In genomic region chr3L:22886939-22887338, dm6 we compare ENCODE assay signal across 5 fruit fly cellular contexts.
A peak's percentile ranks its signal among the peaks of the same experiment; 100 is the strongest.
TF ChIP-seq lines count a peak whose summit lies in the region.

No protein-coding gene starts in this region.

- TF ChIP-seq CTCF in whole organism, embryonic (GFP tag; optimal IDR thresholded peaks at IDR 0.05; lab: Kevin White, UChicago) = no peak

TF ChIP-seq in whole organism, adult, 20 proteins besides CTCF, POLR2A, EP300 and RAD21:
- TF ChIP-seq Clk (GFP tag; optimal IDR thresholded peaks at IDR 0.05; lab: Kevin White, UChicago) (no peak), CG7101 (tag; optimal IDR thresholded peaks at IDR 0.05; lab: Kevin White, UChicago) (no peak), CG1620 (GFP tag; optimal IDR thresholded peaks at IDR 0.05; lab: Kevin White, UChicago) (no peak), bab1 (GFP tag; optimal IDR thresholded peaks at IDR 0.05; lab: Kevin White, UChicago) (no peak), kay (GFP tag; lab: Kevin White, UChicago; ENCODE audit: borderline replicate concordance) (no peak), CG7045 (GFP tag; optimal IDR thresholded peaks at IDR 0.05; lab: Kevin White, UChicago) (no peak), pad (GFP tag; optimal IDR thresholded peaks at IDR 0.05; lab: Kevin White, UChicago) (no peak), toe (GFP tag; optimal IDR thresholded peaks at IDR 0.05; lab: Kevin White, UChicago) (no peak), cic (GFP tag; optimal IDR thresholded peaks at IDR 0.05; lab: Kevin White, UChicago) (peak; percentile 70), Mnt (GFP tag; optimal IDR thresholded peaks at IDR 0.05; lab: Kevin White, UChicago) (peak; percentile 15), CG5204 (GFP tag; optimal IDR thresholded peaks at IDR 0.05; lab: Kevin White, UChicago) (no peak), Crg-1 (GFP tag; optimal IDR thresholded peaks at IDR 0.05; lab: Kevin White, UChicago) (no peak), CG14711 (tag; optimal IDR thresholded peaks at IDR 0.05; lab: Kevin White, UChicago) (no peak), CG11617 (GFP tag; optimal IDR thresholded peaks at IDR 0.05; lab: Kevin White, UChicago) (no peak), CG33017 (tag; optimal IDR thresholded peaks at IDR 0.05; lab: Kevin White, UChicago) (no peak), CG12768 (GFP tag; optimal IDR thresholded peaks at IDR 0.05; lab: Kevin White, UChicago) (peak; percentile 65)

TF ChIP-seq in whole organism, embryonic, 481 proteins besides CTCF, POLR2A, EP300 and RAD21 (continues in another document):
- TF ChIP-seq corto (GFP tag; optimal IDR thresholded peaks at IDR 0.05; lab: Kevin White, UChicago) (no peak), ci (GFP tag; IDR thresholded peaks at IDR 0.05; lab: Robert Waterston, UW) (no peak), mirr (GFP tag; optimal IDR thresholded peaks at IDR 0.05; lab: Kevin White, UChicago) (peak; percentile 35), CG7963 (GFP tag; IDR thresholded peaks at IDR 0.05; lab: Robert Waterston, UW; ENCODE audit: partially characterized antibody) (no peak), wdn (GFP tag; IDR thresholded peaks at IDR 0.05; lab: Robert Waterston, UW) (no peak), ab (GFP tag; optimal IDR thresholded peaks at IDR 0.05; lab: Kevin White, UChicago) (no peak), lbe (GFP tag; optimal IDR thresholded peaks at IDR 0.05; lab: Kevin White, UChicago) (no peak), lov (optimal IDR thresholded peaks at IDR 0.05; lab: Kevin White, UChicago) (no peak), lov (GFP tag; IDR thresholded peaks at IDR 0.05; lab: Robert Waterston, UW) (no peak), Hey (tag; optimal IDR thresholded peaks at IDR 0.05; lab: Kevin White, UChicago) (peak; percentile 26), bcd (GFP tag; optimal IDR thresholded peaks at IDR 0.05; lab: Kevin White, UChicago) (no peak), Med (GFP tag; lab: Kevin White, UChicago) (peak; percentile 25), Ets65A (GFP tag; lab: Kevin White, UChicago) (no peak), nmo (GFP tag; optimal IDR thresholded peaks at IDR 0.05; lab: Kevin White, UChicago) (no peak), CG17186 (GFP tag; optimal IDR thresholded peaks at IDR 0.05; lab: Kevin White, UChicago) (no peak), pum (GFP tag; optimal IDR thresholded peaks at IDR 0.05; lab: Kevin White, UChicago) (no peak), z (GFP tag; IDR thresholded peaks at IDR 0.05; lab: Robert Waterston, UW) (no peak), CG9817 (tag; optimal IDR thresholded peaks at IDR 0.05; lab: Kevin White, UChicago) (no peak), Mrtf (GFP tag; IDR thresholded peaks at IDR 0.05; lab: Robert Waterston, UW) (no peak), CG15479 (GFP tag; optimal IDR thresholded peaks at IDR 0.05; lab: Kevin White, UChicago) (peak; percentile 67)

TF ChIP-seq in whole organism, prepupa, 60 proteins besides CTCF, POLR2A, EP300 and RAD21:
- peak; percentile 70 for TF ChIP-seq svp (GFP tag; lab: Kevin White, UChicago)
- TF ChIP-seq Eip93F (GFP tag; optimal IDR thresholded peaks at IDR 0.05; lab: Kevin White, UChicago) = peak; percentile 53
- TF ChIP-seq vri (GFP tag; optimal IDR thresholded peaks at IDR 0.05; lab: Kevin White, UChicago) = peak; percentile 73
- TF ChIP-seq dsx (GFP tag; optimal IDR thresholded peaks at IDR 0.05; lab: Kevin White, UChicago; ENCODE audit: poor library complexity, severe bottlenecking) = peak; percentile 26
- TF ChIP-seq fd59A (GFP tag; optimal IDR thresholded peaks at IDR 0.05; lab: Kevin White, UChicago) = no peak
- TF ChIP-seq CG10631 (GFP tag; optimal IDR thresholded peaks at IDR 0.05; lab: Kevin White, UChicago) = no peak
- no peak for TF ChIP-seq CG6163 (GFP tag; IDR thresholded peaks at IDR 0.05; lab: Robert Waterston, UW)

TF ChIP-seq in whole organism, pupa, 21 proteins besides CTCF, POLR2A, EP300 and RAD21:
- peak; percentile 47 for TF ChIP-seq EcR (GFP tag; optimal IDR thresholded peaks at IDR 0.05; lab: Kevin White, UChicago)
- TF ChIP-seq CG14655 (GFP tag; optimal IDR thresholded peaks at IDR 0.05; lab: Kevin White, UChicago) = no peak

TF ChIP-seq in whole organism, wandering third instar larva, 38 proteins besides CTCF, POLR2A, EP300 and RAD21:
- peak; percentile 62 for TF ChIP-seq h (GFP tag; optimal IDR thresholded peaks at IDR 0.05; lab: Kevin White, UChicago)
- TF ChIP-seq Hr78 (GFP tag; optimal IDR thresholded peaks at IDR 0.05; lab: Kevin White, UChicago) = no peak
- no peak for TF ChIP-seq usp (GFP tag; optimal IDR thresholded peaks at IDR 0.05; lab: Kevin White, UChicago)
- no peak for TF ChIP-seq Abd-B (GFP tag; optimal IDR thresholded peaks at IDR 0.05; lab: Kevin White, UChicago)
